Worm (Caenorhabditis elegans): Measurements from ENCODE around the gene F43C1.7.

ce11 chrIII:4280215-4281173 is 38.1 kb upstream of the F43C1.7 start, which contains the start of gene sup-26:
- TF ChIP-seq him-1 (tag; optimal IDR thresholded peaks at IDR 0.05) (no peak), F37B4.10 (GFP tag; IDR thresholded peaks at IDR 0.05) (no peak)
